Worm (Caenorhabditis elegans) whole organism, mixed stage, embryonic: ENCODE results near the gene K08H2.7.

Experiments
- M03D4.4 ChIP-seq: sonication (generic microtip); optimal IDR thresholded peaks from 2 replicates; lab custom pipeline; 2017; ENCODE audit warnings: mild to moderate bottlenecking, missing genetic modification characterization, missing compliant biosample characterization
- bed-3 ChIP-seq: fragments of 200-800 bp; sonication (Bioruptor generic); optimal IDR thresholded peaks from 3 replicates; lab custom pipeline; 2018; ENCODE audit warnings: mild to moderate bottlenecking, missing genetic modification characterization, moderate library complexity, missing compliant biosample characterization
- blmp-1 ChIP-seq: fragments of 150-350 bp; optimal IDR thresholded peaks from 2 replicates; lab custom pipeline; 2014; ENCODE audit warnings: missing biosample characterization, missing genetic modification characterization
- ceh-39 ChIP-seq: fragments of 150-350 bp; optimal IDR thresholded peaks from 2 replicates; lab custom pipeline; 2014; ENCODE audit warnings: missing biosample characterization, missing genetic modification characterization
- ceh-43 ChIP-seq: fragments of 200-800 bp; sonication (Bioruptor generic); optimal IDR thresholded peaks from 2 replicates; lab custom pipeline; 2018; ENCODE audit warnings: mild to moderate bottlenecking, missing genetic modification characterization, moderate library complexity, missing compliant biosample characterization
- ceh-83 ChIP-seq: fragments of 200-800 bp; sonication (Bioruptor generic); optimal IDR thresholded peaks from 2 replicates; lab custom pipeline; 2018; ENCODE audit warnings: mild to moderate bottlenecking, missing genetic modification characterization, missing compliant biosample characterization
- ces-1 ChIP-seq: fragments of 150-350 bp; optimal IDR thresholded peaks from 2 replicates; lab custom pipeline; 2014; ENCODE audit warnings: missing biosample characterization, missing genetic modification reagents, missing genetic modification characterization
- cnd-1 ChIP-seq: fragments of 200-800 bp; sonication (Bioruptor generic); optimal IDR thresholded peaks from 2 replicates; lab custom pipeline; 2018; ENCODE audit warnings: mild to moderate bottlenecking, missing genetic modification characterization, missing compliant biosample characterization
- elt-1 ChIP-seq: sonication (generic microtip); optimal IDR thresholded peaks from 2 replicates; lab custom pipeline; 2017; ENCODE audit warnings: missing genetic modification characterization, mild to moderate bottlenecking, missing compliant biosample characterization, antibody characterized with exemption, moderate library complexity, borderline replicate concordance; ENCODE audit not compliant: insufficient read depth
- elt-3 ChIP-seq: fragments of 150-350 bp; optimal IDR thresholded peaks from 2 replicates; lab custom pipeline; 2014; ENCODE audit warnings: missing biosample characterization, missing genetic modification characterization
- flh-1 ChIP-seq: fragments of 200-800 bp; sonication (Bioruptor generic); optimal IDR thresholded peaks from 2 replicates; lab custom pipeline; 2018; ENCODE audit warnings: mild to moderate bottlenecking, missing genetic modification characterization, moderate library complexity, missing compliant biosample characterization
- ham-2 ChIP-seq: fragments of 200-800 bp; sonication (Bioruptor generic); optimal IDR thresholded peaks from 2 replicates; lab custom pipeline; 2018; ENCODE audit warnings: mild to moderate bottlenecking, missing genetic modification characterization, missing compliant biosample characterization
- hlh-1 ChIP-seq: fragments of 150-350 bp; optimal IDR thresholded peaks from 2 replicates; lab custom pipeline; 2014; ENCODE audit warnings: missing biosample characterization, missing genetic modification reagents, missing genetic modification characterization
- lin-13 ChIP-seq: fragments of 150-350 bp; optimal IDR thresholded peaks from 2 replicates; lab custom pipeline; 2014; ENCODE audit warnings: missing biosample characterization, missing genetic modification characterization
- lin-32 ChIP-seq: fragments of 200-800 bp; sonication (Bioruptor generic); optimal IDR thresholded peaks from 2 replicates; lab custom pipeline; 2018; ENCODE audit warnings: mild to moderate bottlenecking, missing genetic modification characterization, missing compliant biosample characterization
- lsy-2 ChIP-seq: fragments of 150-350 bp; optimal IDR thresholded peaks from 2 replicates; lab custom pipeline; 2014; ENCODE audit warnings: missing biosample characterization, missing genetic modification characterization
- mab-5 ChIP-seq: fragments of 150-350 bp; optimal IDR thresholded peaks from 2 replicates; lab custom pipeline; 2014; ENCODE audit warnings: missing biosample characterization, missing genetic modification characterization
- mep-1 ChIP-seq: fragments of 150-350 bp; optimal IDR thresholded peaks from 2 replicates; lab custom pipeline; 2017; ENCODE audit warnings: missing biosample characterization, missing genetic modification reagents, missing genetic modification characterization, inconsistent platforms
- mls-2 ChIP-seq: sonication (generic microtip); optimal IDR thresholded peaks from 2 replicates; lab custom pipeline; 2016; ENCODE audit warnings: mild to moderate bottlenecking, missing genetic modification characterization, moderate library complexity, missing compliant biosample characterization
- nhr-12 ChIP-seq: fragments of 150-350 bp; optimal IDR thresholded peaks from 2 replicates; lab custom pipeline; 2014; ENCODE audit warnings: missing biosample characterization, missing genetic modification characterization
- nhr-2 ChIP-seq: fragments of 150-350 bp; optimal IDR thresholded peaks from 2 replicates; lab custom pipeline; 2014; ENCODE audit warnings: missing biosample characterization, missing genetic modification characterization
- nhr-28 ChIP-seq: fragments of 150-350 bp; optimal IDR thresholded peaks from 2 replicates; lab custom pipeline; 2014; ENCODE audit warnings: missing biosample characterization, missing genetic modification characterization
- sem-2 ChIP-seq: fragments of 200-800 bp; sonication (Bioruptor generic); optimal IDR thresholded peaks from 2 replicates; lab custom pipeline; 2018; ENCODE audit warnings: mild to moderate bottlenecking, missing genetic modification characterization, missing compliant biosample characterization
- snpc-4 ChIP-seq: fragments of 150-350 bp; optimal IDR thresholded peaks from 2 replicates; lab custom pipeline; 2014; ENCODE audit warnings: missing biosample characterization, missing genetic modification characterization
- sptf-1 ChIP-seq: sonication (generic microtip); optimal IDR thresholded peaks from 2 replicates; lab custom pipeline; 2017; ENCODE audit warnings: mild to moderate bottlenecking, missing genetic modification characterization, moderate library complexity, missing compliant biosample characterization
- tbx-8 ChIP-seq: fragments of 200-800 bp; sonication (Bioruptor generic); optimal IDR thresholded peaks from 2 replicates; lab custom pipeline; 2018; ENCODE audit warnings: mild to moderate bottlenecking, missing genetic modification characterization, moderate library complexity, missing compliant biosample characterization
- unc-120 ChIP-seq: sonication (generic microtip); optimal IDR thresholded peaks from 2 replicates; lab custom pipeline; 2017; ENCODE audit warnings: missing genetic modification characterization, missing compliant biosample characterization; ENCODE audit not compliant: poor library complexity, severe bottlenecking
- unc-39 ChIP-seq: fragments of 150-350 bp; optimal IDR thresholded peaks from 2 replicates; lab custom pipeline; 2014; ENCODE audit warnings: missing biosample characterization, missing genetic modification characterization
- unc-62 ChIP-seq: fragments of 150-350 bp; optimal IDR thresholded peaks from 2 replicates; lab custom pipeline; 2014; ENCODE audit warnings: missing biosample characterization, missing genetic modification reagents, missing genetic modification characterization
- zip-8 ChIP-seq: fragments of 150-350 bp; optimal IDR thresholded peaks from 2 replicates; lab custom pipeline; 2014; ENCODE audit warnings: missing biosample characterization, missing genetic modification characterization

The K08H2.7 gene

DNA sequence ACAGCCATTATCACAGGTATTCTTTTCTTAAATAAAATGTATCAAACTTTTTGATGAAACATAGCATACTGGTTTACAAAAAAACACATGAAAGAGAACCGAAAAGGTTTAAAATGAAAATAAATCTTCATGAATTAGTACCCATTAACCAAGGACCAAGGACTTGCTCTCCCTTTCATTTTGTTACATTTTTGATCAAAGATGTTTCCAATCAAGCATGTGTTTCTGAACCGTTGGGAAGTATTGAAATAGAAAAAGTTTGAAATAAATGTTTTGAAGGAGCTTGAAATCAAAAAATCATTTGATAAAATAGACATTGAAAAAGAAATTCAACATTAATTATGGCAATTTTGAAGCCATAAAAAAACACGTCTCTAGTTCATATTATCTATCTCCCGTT is 35.7 kb downstream of the K08H2.7 start:
- TF ChIP-seq flh-1 (GFP tag; lab: Kevin White, UChicago) (no peak), M03D4.4 (no peak), ceh-43 (GFP tag; lab: Kevin White, UChicago) (no peak)

DNA sequence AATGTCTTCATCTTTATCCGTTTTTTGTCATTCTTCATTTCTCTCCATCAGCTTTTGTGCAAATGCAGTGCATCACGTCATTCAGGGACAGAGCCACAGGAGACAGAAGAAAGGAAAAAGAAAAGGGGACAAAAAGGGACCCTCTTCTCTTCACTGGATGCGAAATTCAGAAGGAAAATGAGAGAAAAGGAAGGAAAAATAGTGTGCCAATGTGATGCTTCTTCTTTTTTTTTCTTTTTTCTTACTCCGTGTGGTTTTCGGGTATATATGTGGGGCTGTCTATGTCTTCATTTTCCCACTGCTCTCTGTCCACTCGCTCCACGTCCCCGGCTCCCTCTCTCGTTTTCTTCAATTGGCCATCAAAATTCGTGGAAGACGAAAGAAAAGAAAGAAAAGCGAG is 37.8 kb downstream of the K08H2.7 start:
- TF ChIP-seq mab-5 (tag; lab: Kevin White, UChicago) (no peak), ces-1 (GFP tag; lab: Kevin White, UChicago) (peak; percentile 40), cnd-1 (tag; lab: Kevin White, UChicago) (no peak), tbx-8 (GFP tag; lab: Kevin White, UChicago) (no peak), snpc-4 (tag; lab: Kevin White, UChicago) (no peak), unc-120 (tag; lab: Kevin White, UChicago) (peak; percentile 16), unc-62 (GFP tag; lab: Kevin White, UChicago) (no peak), ceh-43 (GFP tag; lab: Kevin White, UChicago) (no peak), zip-8 (tag; lab: Kevin White, UChicago) (no peak), sptf-1 (tag; lab: Kevin White, UChicago) (no peak), mep-1 (tag; lab: Kevin White, UChicago) (no peak), nhr-12 (tag; lab: Kevin White, UChicago) (no peak)
- TF ChIP-seq, all 35 proteins: peak for 2

ce11 chrX:13209026-13209425 is 39.2 kb downstream of the K08H2.7 start:
- no peak for TF ChIP-seq blmp-1 (tag; lab: Kevin White, UChicago)
- TF ChIP-seq mep-1 (tag; lab: Kevin White, UChicago) = no peak
- no peak for TF ChIP-seq hlh-1
- TF ChIP-seq sem-2 (GFP tag; lab: Kevin White, UChicago) = no peak
- no peak for TF ChIP-seq mls-2 (tag; lab: Kevin White, UChicago)
- no peak for TF ChIP-seq cnd-1 (tag; lab: Kevin White, UChicago)
- no peak for TF ChIP-seq nhr-12 (tag; lab: Kevin White, UChicago)
- no peak for TF ChIP-seq ces-1 (GFP tag; lab: Kevin White, UChicago)
- TF ChIP-seq elt-1 (tag; lab: Kevin White, UChicago) = no peak
- no peak for TF ChIP-seq elt-3

- no peak for TF ChIP-seq lin-13
- TF ChIP-seq unc-120 (tag; lab: Kevin White, UChicago) = peak; percentile 24
These were observed 41.3 kb downstream of the K08H2.7 start for ce11 chrX:13206911-13207310.

ce11 chrX:13206011-13206410 is 42.2 kb downstream of the K08H2.7 start:
- TF ChIP-seq lin-32 (GFP tag; lab: Kevin White, UChicago) (no peak), flh-1 (GFP tag; lab: Kevin White, UChicago) (no peak), lsy-2 (tag; lab: Kevin White, UChicago) (no peak), elt-1 (tag; lab: Kevin White, UChicago) (no peak), unc-39 (tag; lab: Kevin White, UChicago) (no peak), nhr-28 (tag; lab: Kevin White, UChicago) (no peak), zip-8 (tag; lab: Kevin White, UChicago) (no peak), bed-3 (GFP tag; lab: Kevin White, UChicago) (no peak), mep-1 (tag; lab: Kevin White, UChicago) (no peak), ham-2 (GFP tag; lab: Kevin White, UChicago) (no peak), elt-3 (no peak), unc-62 (GFP tag; lab: Kevin White, UChicago) (no peak), ceh-39 (tag; lab: Kevin White, UChicago) (no peak), lin-13 (no peak), ceh-43 (GFP tag; lab: Kevin White, UChicago) (no peak), mls-2 (tag; lab: Kevin White, UChicago) (no peak), ceh-83 (GFP tag; lab: Kevin White, UChicago) (no peak), hlh-1 (no peak), ces-1 (GFP tag; lab: Kevin White, UChicago) (no peak)

DNA sequence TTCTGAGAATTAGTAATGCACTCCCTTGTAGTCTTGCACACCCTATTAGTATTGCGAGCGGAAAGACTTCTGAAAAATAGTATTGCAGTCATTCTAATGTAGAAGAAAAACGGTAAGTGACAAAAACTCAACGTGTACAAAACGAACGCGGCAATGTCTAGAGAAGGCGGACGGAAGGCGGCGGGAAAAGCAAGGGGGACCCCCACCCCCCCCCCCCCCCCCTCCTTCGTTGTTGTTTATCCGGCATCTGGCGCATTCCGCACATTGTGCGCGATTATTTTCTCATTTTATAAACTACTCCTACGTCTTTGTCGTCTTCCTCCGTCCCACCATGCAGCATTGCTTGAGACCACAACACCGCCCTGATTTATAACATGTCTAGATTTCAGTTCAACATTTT is 45.9 kb downstream of the K08H2.7 start:
- TF ChIP-seq nhr-2 (tag; lab: Kevin White, UChicago) (no peak), ham-2 (GFP tag; lab: Kevin White, UChicago) (no peak), sem-2 (GFP tag; lab: Kevin White, UChicago) (no peak), unc-120 (tag; lab: Kevin White, UChicago) (no peak), hlh-1 (no peak), blmp-1 (tag; lab: Kevin White, UChicago) (no peak), lsy-2 (tag; lab: Kevin White, UChicago) (no peak), unc-62 (GFP tag; lab: Kevin White, UChicago) (no peak), tbx-8 (GFP tag; lab: Kevin White, UChicago) (no peak)
- TF ChIP-seq, all 35 proteins: peak for 0
